Worm (Caenorhabditis elegans): ENCODE measurements around the gene C25E10.12.

The C25E10.12 gene

ce11 chrV:9074360-9074834 lies 12.2 kb upstream of the C25E10.12 start:
- TF ChIP-seq lin-13 (GFP tag; optimal IDR thresholded peaks at IDR 0.05) (no peak), crh-2 (tag; optimal IDR thresholded peaks at IDR 0.05) (peak; percentile 38), egl-27 (tag; optimal IDR thresholded peaks at IDR 0.05) (no peak), alr-1 (tag; optimal IDR thresholded peaks at IDR 0.05) (no peak), nhr-6 (tag; optimal IDR thresholded peaks at IDR 0.05) (peak; percentile 36), Y55F3AM.14 (GFP tag; optimal IDR thresholded peaks at IDR 0.05) (no peak), elt-1 (tag; optimal IDR thresholded peaks at IDR 0.05) (no peak), unc-62 (GFP tag; optimal IDR thresholded peaks at IDR 0.05) (no peak), lin-39 (tag; optimal IDR thresholded peaks at IDR 0.05) (no peak), nhr-11 (tag; optimal IDR thresholded peaks at IDR 0.05) (no peak), mbf-1 (tag; optimal IDR thresholded peaks at IDR 0.05) (no peak), ztf-4 (tag; optimal IDR thresholded peaks at IDR 0.05) (peak; percentile 19), nhr-10 (tag; optimal IDR thresholded peaks at IDR 0.05) (no peak), fos-1 (tag; optimal IDR thresholded peaks at IDR 0.05) (no peak), elt-3 (tag; optimal IDR thresholded peaks at IDR 0.05) (no peak), skn-1 (tag; optimal IDR thresholded peaks at IDR 0.05) (no peak), nhr-21 (tag; optimal IDR thresholded peaks at IDR 0.05) (peak; percentile 13), lin-11 (tag; optimal IDR thresholded peaks at IDR 0.05) (no peak), nhr-77 (tag; optimal IDR thresholded peaks at IDR 0.05) (no peak), ceh-16 (tag; optimal IDR thresholded peaks at IDR 0.05) (no peak), nhr-25 (tag; optimal IDR thresholded peaks at IDR 0.05) (peak; percentile 0), R02D3.7 (tag; optimal IDR thresholded peaks at IDR 0.05) (no peak), sma-3 (GFP tag; optimal IDR thresholded peaks at IDR 0.05) (peak; percentile 46), dmd-4 (tag; optimal IDR thresholded peaks at IDR 0.05) (no peak), snpc-4 (tag; optimal IDR thresholded peaks at IDR 0.05) (no peak), ztf-11 (tag; optimal IDR thresholded peaks at IDR 0.05) (no peak), ceh-82 (tag; optimal IDR thresholded peaks at IDR 0.05) (no peak), nhr-237 (tag; optimal IDR thresholded peaks at IDR 0.05) (no peak), nhr-129 (tag; optimal IDR thresholded peaks at IDR 0.05) (peak; percentile 11), lsy-2 (tag; optimal IDR thresholded peaks at IDR 0.05) (peak in 1 of 2 experiments; percentile 37), gmeb-1 (tag; optimal IDR thresholded peaks at IDR 0.05) (no peak), mab-5 (tag; optimal IDR thresholded peaks at IDR 0.05) (no peak), nhr-23 (tag; optimal IDR thresholded peaks at IDR 0.05) (no peak), blmp-1 (tag; optimal IDR thresholded peaks at IDR 0.05; ENCODE audit: insufficient read depth) (peak; percentile 7), ZK546.5 (tag; optimal IDR thresholded peaks at IDR 0.05) (no peak), C34F6.9 (tag; optimal IDR thresholded peaks at IDR 0.05) (no peak), unc-55 (GFP tag; optimal IDR thresholded peaks at IDR 0.05) (no peak), nhr-12 (tag; optimal IDR thresholded peaks at IDR 0.05) (no peak), sma-9 (GFP tag; optimal IDR thresholded peaks at IDR 0.05) (peak; percentile 35), sma-9 (tag; optimal IDR thresholded peaks at IDR 0.05) (no peak), zag-1 (tag; optimal IDR thresholded peaks at IDR 0.05) (no peak), ama-1 (optimal IDR thresholded peaks at IDR 0.05) (peak; percentile 73), unc-39 (tag; optimal IDR thresholded peaks at IDR 0.05) (no peak), sem-4 (tag; optimal IDR thresholded peaks at IDR 0.05) (no peak), aly-2 (tag; optimal IDR thresholded peaks at IDR 0.05) (no peak), F13H6.1 (tag; optimal IDR thresholded peaks at IDR 0.05) (no peak), peb-1 (tag; optimal IDR thresholded peaks at IDR 0.05) (no peak), ztf-1 (GFP tag; conservative IDR thresholded peaks at IDR 0.05) (no peak), mdl-1 (tag; optimal IDR thresholded peaks at IDR 0.05) (peak in 1 of 2 experiments; percentile 6)
